Worm (Caenorhabditis elegans) whole organism, early embryonic: ENCODE measurements around the gene abcx-1.

Experiments
- B0310.2 ChIP-seq: sonication (generic microtip); optimal IDR thresholded peaks from 2 replicates; lab custom pipeline; 2016; ENCODE audit warnings: mild to moderate bottlenecking, missing genetic modification characterization, missing compliant biosample characterization
- F13C5.2 ChIP-seq: sonication (generic microtip); optimal IDR thresholded peaks from 2 replicates; lab custom pipeline; 2017; ENCODE audit warnings: mild to moderate bottlenecking, missing genetic modification characterization, inconsistent platforms, missing compliant biosample characterization
- aly-1 ChIP-seq: sonication (generic microtip); optimal IDR thresholded peaks from 2 replicates; lab custom pipeline; 2016; ENCODE audit warnings: missing genetic modification characterization, missing compliant biosample characterization
- ama-1 ChIP-seq: fragments of 150-350 bp; optimal IDR thresholded peaks from 2 replicates; lab custom pipeline; 2014
- ceh-13 ChIP-seq: fragments of 200-800 bp; sonication (Bioruptor generic); optimal IDR thresholded peaks from 2 replicates; lab custom pipeline; 2018; ENCODE audit warnings: mild to moderate bottlenecking, missing genetic modification characterization, missing compliant biosample characterization
- ceh-36 ChIP-seq: sonication (generic microtip); optimal IDR thresholded peaks from 2 replicates; lab custom pipeline; 2016; ENCODE audit warnings: missing genetic modification characterization, inconsistent platforms, missing compliant biosample characterization
- ets-7 ChIP-seq: sonication (generic microtip); optimal IDR thresholded peaks from 2 replicates; lab custom pipeline; 2016; ENCODE audit warnings: missing genotype, missing genetic modification characterization, missing compliant biosample characterization
- flt-1 ChIP-seq: fragments of 200-800 bp; sonication (Bioruptor generic); IDR thresholded peaks from 2 replicates; pipeline ENCODE4 v1.3.6; 2022; ENCODE audit warnings: missing genetic modification characterization, missing compliant biosample characterization
- hmbx-1 ChIP-seq: sonication (generic microtip); optimal IDR thresholded peaks from 2 replicates; lab custom pipeline; 2016; ENCODE audit warnings: mild to moderate bottlenecking, missing genetic modification characterization, missing compliant biosample characterization
- hmg-4 ChIP-seq: fragments of 200-800 bp; sonication (Bioruptor generic); optimal IDR thresholded peaks from 2 replicates; lab custom pipeline; 2018; ENCODE audit warnings: mild to moderate bottlenecking, missing genetic modification characterization, missing compliant biosample characterization
- hnd-1 ChIP-seq: sonication (generic microtip); optimal IDR thresholded peaks from 2 replicates; lab custom pipeline; 2016; ENCODE audit warnings: missing genetic modification characterization, missing compliant biosample characterization
- pes-1 ChIP-seq: fragments of 200-800 bp; sonication (Bioruptor generic); IDR thresholded peaks from 2 replicates; pipeline ENCODE4 v1.3.6; 2022; ENCODE audit warnings: missing genetic modification reagents, missing genetic modification characterization, missing compliant biosample characterization
- scrt-1 ChIP-seq: fragments of 200-800 bp; sonication (Bioruptor generic); IDR thresholded peaks from 2 replicates; pipeline ENCODE4 v1.3.6; 2022; ENCODE audit warnings: missing genetic modification characterization, missing compliant biosample characterization
- sea-1 ChIP-seq: fragments of 200-800 bp; sonication (Bioruptor generic); conservative IDR thresholded peaks from 2 replicates; pipeline ENCODE4 v1.3.6; 2022; ENCODE audit warnings: missing genetic modification characterization, missing compliant biosample characterization
- tbx-11 ChIP-seq: fragments of 200-800 bp; sonication (Bioruptor generic); IDR thresholded peaks from 2 replicates; pipeline ENCODE4 v1.3.6; 2022; ENCODE audit warnings: missing genetic modification characterization, missing compliant biosample characterization
- tbx-37 ChIP-seq: fragments of 200-800 bp; sonication (Bioruptor generic); conservative IDR thresholded peaks from 2 replicates; pipeline ENCODE4 v1.3.6; 2022; ENCODE audit warnings: missing genetic modification reagents, missing genetic modification characterization, missing compliant biosample characterization
- tra-4 ChIP-seq: sonication (generic microtip); optimal IDR thresholded peaks from 2 replicates; lab custom pipeline; 2017; ENCODE audit warnings: missing genetic modification characterization, missing compliant biosample characterization

abcx-1 gene

ce11 chrII:6501420-6501819 lies 30.5 kb upstream of the abcx-1 start, which contains the start of gene R05G9.3:
R05G9.3 (minus strand) TSS chrII:6501520.
- no peak for TF ChIP-seq ceh-36 (tag; lab: Kevin White, UChicago)
- no peak for TF ChIP-seq sea-1
- TF ChIP-seq tbx-11 = no peak
- TF ChIP-seq hmg-4 (GFP tag; lab: Kevin White, UChicago) = no peak

- TF ChIP-seq sea-1 (no peak), ama-1 (lab: Kevin White, UChicago) (no peak), hmg-4 (GFP tag; lab: Kevin White, UChicago) (no peak), B0310.2 (tag; lab: Kevin White, UChicago) (no peak), hnd-1 (tag; lab: Kevin White, UChicago) (no peak), hmbx-1 (tag; lab: Kevin White, UChicago) (no peak), tbx-37 (GFP tag; lab: Robert Waterston, UW) (no peak), F13C5.2 (tag; lab: Kevin White, UChicago) (no peak), ets-7 (no peak), tra-4 (tag; lab: Kevin White, UChicago) (no peak), ceh-36 (tag; lab: Kevin White, UChicago) (no peak), aly-1 (tag; lab: Kevin White, UChicago) (no peak), pes-1 (GFP tag; lab: Robert Waterston, UW) (no peak), tbx-11 (no peak), flt-1 (GFP tag; lab: Robert Waterston, UW) (no peak)
Observed at ce11 chrII:6502826-6503225, 29.1 kb upstream of the abcx-1 start, which contains the start of gene R05G9.1. R05G9.1 (plus strand) TSS chrII:6503168.

ce11 chrII:6513357-6513756 lies 18.6 kb upstream of the abcx-1 start:
- TF ChIP-seq tra-4 (tag; lab: Kevin White, UChicago) (no peak), hnd-1 (tag; lab: Kevin White, UChicago) (no peak), ceh-13 (GFP tag; lab: Kevin White, UChicago) (no peak), scrt-1 (GFP tag; lab: Robert Waterston, UW) (no peak), B0310.2 (tag; lab: Kevin White, UChicago) (no peak)

ce11 chrII:6513911-6514310 lies 18.1 kb upstream of the abcx-1 start, which contains the start of gene R05G9R.1:
R05G9R.1 (minus strand) TSS chrII:6514011.
- TF ChIP-seq hmg-4 (GFP tag; lab: Kevin White, UChicago) (no peak), ceh-13 (GFP tag; lab: Kevin White, UChicago) (no peak), scrt-1 (GFP tag; lab: Robert Waterston, UW) (no peak), aly-1 (tag; lab: Kevin White, UChicago) (no peak), tbx-37 (GFP tag; lab: Robert Waterston, UW) (no peak), hmbx-1 (tag; lab: Kevin White, UChicago) (no peak), B0310.2 (tag; lab: Kevin White, UChicago) (no peak), pes-1 (GFP tag; lab: Robert Waterston, UW) (no peak), ceh-36 (tag; lab: Kevin White, UChicago) (no peak), hnd-1 (tag; lab: Kevin White, UChicago) (no peak), F13C5.2 (tag; lab: Kevin White, UChicago) (no peak), ama-1 (lab: Kevin White, UChicago) (no peak), flt-1 (GFP tag; lab: Robert Waterston, UW) (no peak), tra-4 (tag; lab: Kevin White, UChicago) (no peak), tbx-11 (no peak), sea-1 (no peak)

- TF ChIP-seq aly-1 (tag; lab: Kevin White, UChicago) (no peak), ets-7 (no peak), F13C5.2 (tag; lab: Kevin White, UChicago) (no peak), ceh-36 (tag; lab: Kevin White, UChicago) (no peak), hnd-1 (tag; lab: Kevin White, UChicago) (no peak), ama-1 (lab: Kevin White, UChicago) (no peak), B0310.2 (tag; lab: Kevin White, UChicago) (no peak), hmg-4 (GFP tag; lab: Kevin White, UChicago) (no peak), tbx-37 (GFP tag; lab: Robert Waterston, UW) (no peak), ceh-13 (GFP tag; lab: Kevin White, UChicago) (no peak), sea-1 (no peak), scrt-1 (GFP tag; lab: Robert Waterston, UW) (no peak), flt-1 (GFP tag; lab: Robert Waterston, UW) (no peak), tbx-11 (no peak), hmbx-1 (tag; lab: Kevin White, UChicago) (no peak)
Observed at ce11 chrII:6516276-6516675, 15.7 kb upstream of the abcx-1 start, which contains the start of gene C56E6.7. C56E6.7 (plus strand) TSS chrII:6516576.

ce11 chrII:6519703-6520102 lies 12.3 kb upstream of the abcx-1 start:
- TF ChIP-seq aly-1 (tag; lab: Kevin White, UChicago) (no peak), F13C5.2 (tag; lab: Kevin White, UChicago) (no peak), tra-4 (tag; lab: Kevin White, UChicago) (no peak), hmbx-1 (tag; lab: Kevin White, UChicago) (no peak), B0310.2 (tag; lab: Kevin White, UChicago) (no peak), hnd-1 (tag; lab: Kevin White, UChicago) (no peak), flt-1 (GFP tag; lab: Robert Waterston, UW) (no peak), tbx-37 (GFP tag; lab: Robert Waterston, UW) (no peak), tbx-11 (no peak)

- no peak for TF ChIP-seq scrt-1 (GFP tag; lab: Robert Waterston, UW)
Observed at ce11 chrII:6520103-6520502, 11.9 kb upstream of the abcx-1 start.

- TF ChIP-seq ets-7 = no peak
- TF ChIP-seq F13C5.2 (tag; lab: Kevin White, UChicago) = no peak
- TF ChIP-seq ceh-13 (GFP tag; lab: Kevin White, UChicago) = no peak
- no peak for TF ChIP-seq hnd-1 (tag; lab: Kevin White, UChicago)
- TF ChIP-seq flt-1 (GFP tag; lab: Robert Waterston, UW) = no peak
- TF ChIP-seq aly-1 (tag; lab: Kevin White, UChicago) = no peak
- no peak for TF ChIP-seq pes-1 (GFP tag; lab: Robert Waterston, UW)
- TF ChIP-seq tra-4 (tag; lab: Kevin White, UChicago) = no peak
- no peak for TF ChIP-seq hmg-4 (GFP tag; lab: Kevin White, UChicago)
- TF ChIP-seq ceh-36 (tag; lab: Kevin White, UChicago) = no peak
- no peak for TF ChIP-seq hmbx-1 (tag; lab: Kevin White, UChicago)
- no peak for TF ChIP-seq tbx-11
- no peak for TF ChIP-seq tbx-37 (GFP tag; lab: Robert Waterston, UW)
- no peak for TF ChIP-seq scrt-1 (GFP tag; lab: Robert Waterston, UW)
- no peak for TF ChIP-seq B0310.2 (tag; lab: Kevin White, UChicago)
- no peak for TF ChIP-seq ama-1 (lab: Kevin White, UChicago)
Observed at ce11 chrII:6521316-6521715, 10.6 kb upstream of the abcx-1 start, which contains the start of gene toe-2. toe-2 (minus strand) TSS chrII:6521385.
